Worm (Caenorhabditis elegans) whole organism, midembryonic: ENCODE data around the gene alh-6.
A peak's percentile ranks its signal among the peaks of the same experiment; 100 is the strongest.

ENCODE experiments used
- T22C8.4 ChIP-seq: fragments of 200-800 bp; sonication (Bioruptor generic); IDR thresholded peaks from 2 replicates; pipeline ENCODE4 v1.3.6; 2022; ENCODE audit warnings: missing genetic modification characterization, missing compliant biosample characterization
- cog-1 ChIP-seq: sonication (generic microtip); optimal IDR thresholded peaks from 2 replicates; lab custom pipeline; 2016; ENCODE audit warnings: missing genetic modification characterization, missing compliant biosample characterization
- flt-1 ChIP-seq: fragments of 200-800 bp; sonication (Bioruptor generic); IDR thresholded peaks from 2 replicates; pipeline ENCODE4 v1.3.6; 2022; ENCODE audit warnings: missing genetic modification characterization, missing compliant biosample characterization
- klf-2 ChIP-seq: fragments of 200-800 bp; sonication (Bioruptor generic); conservative IDR thresholded peaks from 2 replicates; pipeline ENCODE4 v1.3.6; 2022; ENCODE audit warnings: missing genetic modification reagents, missing genetic modification characterization, missing compliant biosample characterization
- med-1 ChIP-seq: sonication (generic microtip); optimal IDR thresholded peaks from 2 replicates; lab custom pipeline; 2017; ENCODE audit warnings: missing genetic modification characterization, mild to moderate bottlenecking, missing compliant biosample characterization, antibody characterized with exemption, missing genetic modification reagents; ENCODE audit not compliant: insufficient read depth
- ref-1 ChIP-seq: fragments of 200-800 bp; sonication (Bioruptor generic); conservative IDR thresholded peaks from 2 replicates; pipeline ENCODE4 v1.3.6; 2022; ENCODE audit warnings: missing genetic modification reagents, missing genetic modification characterization, missing compliant biosample characterization
- tab-1 ChIP-seq: fragments of 200-800 bp; sonication (Bioruptor generic); IDR thresholded peaks from 2 replicates; pipeline ENCODE4 v1.3.6; 2022; ENCODE audit warnings: missing genetic modification characterization, missing compliant biosample characterization
- ztf-23 ChIP-seq: fragments of 200-800 bp; sonication (Bioruptor generic); IDR thresholded peaks from 2 replicates; pipeline ENCODE4 v1.3.6; 2022; ENCODE audit warnings: missing genetic modification reagents, missing genetic modification characterization, missing compliant biosample characterization
- ztf-29 ChIP-seq: fragments of 200-800 bp; sonication (Bioruptor generic); IDR thresholded peaks from 2 replicates; pipeline ENCODE4 v1.3.6; 2022; ENCODE audit warnings: missing genetic modification reagents, missing genetic modification characterization, missing compliant biosample characterization

The alh-6 gene

ce11 chrII:1309892-1310516, at the start of gene alh-6, which contains the start of gene fcho-1:
alh-6 (minus strand) TSS chrII:1310133.
fcho-1 (plus strand) TSS chrII:1310515.
- TF ChIP-seq T22C8.4 (GFP tag; lab: Robert Waterston, UW) (no peak), cog-1 (tag; lab: Kevin White, UChicago) (no peak), ref-1 (GFP tag; lab: Robert Waterston, UW) (no peak), ztf-23 (no peak), tab-1 (GFP tag; lab: Robert Waterston, UW) (no peak), flt-1 (GFP tag; lab: Robert Waterston, UW) (no peak), klf-2 (GFP tag; lab: Robert Waterston, UW) (no peak), med-1 (GFP tag; lab: Kevin White, UChicago) (no peak)

ce11 chrII:1357905-1358304, 48.0 kb upstream of the alh-6 start, which contains the start of gene C13A10.2:
C13A10.2 (minus strand) TSS chrII:1358005.
- TF ChIP-seq med-1 (GFP tag; lab: Kevin White, UChicago) (no peak), tab-1 (GFP tag; lab: Robert Waterston, UW) (no peak), ztf-29 (no peak), T22C8.4 (GFP tag; lab: Robert Waterston, UW) (no peak), ref-1 (GFP tag; lab: Robert Waterston, UW) (no peak), flt-1 (GFP tag; lab: Robert Waterston, UW) (no peak), ztf-23 (no peak), klf-2 (GFP tag; lab: Robert Waterston, UW) (no peak), cog-1 (tag; lab: Kevin White, UChicago) (no peak)

DNA sequence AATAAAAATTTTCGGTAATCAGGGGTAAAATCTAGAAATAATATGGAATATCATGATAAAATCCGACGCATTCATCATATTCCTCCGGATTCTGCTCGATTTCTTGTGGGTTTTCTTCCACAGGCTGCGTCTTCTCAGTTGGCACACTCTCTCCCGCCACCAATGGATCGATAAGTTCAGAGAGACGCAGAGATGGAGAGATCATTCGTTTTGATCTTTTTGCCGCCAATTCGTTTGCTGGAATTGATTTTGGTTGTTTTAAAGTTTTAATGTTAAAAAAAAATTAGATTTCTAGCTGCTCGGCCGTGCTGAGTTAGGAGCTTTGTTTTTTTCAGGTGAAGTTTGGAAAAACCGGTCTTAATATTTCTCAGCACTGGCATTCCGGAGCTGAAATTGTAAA, 47.3 kb upstream of the alh-6 start:
- no peak for TF ChIP-seq tab-1 (GFP tag; lab: Robert Waterston, UW)
- TF ChIP-seq cog-1 (tag; lab: Kevin White, UChicago): no peak
- no peak for TF ChIP-seq ztf-29
- TF ChIP-seq ztf-23: no peak
- TF ChIP-seq T22C8.4 (GFP tag; lab: Robert Waterston, UW): no peak
- TF ChIP-seq klf-2 (GFP tag; lab: Robert Waterston, UW): no peak
- TF ChIP-seq ref-1 (GFP tag; lab: Robert Waterston, UW): no peak

ce11 chrII:1355480-1355879, 45.5 kb upstream of the alh-6 start, which contains the start of gene C13A10.1:
C13A10.1 (minus strand) TSS chrII:1355649.
- TF ChIP-seq klf-2 (GFP tag; lab: Robert Waterston, UW) (no peak), ztf-23 (no peak), T22C8.4 (GFP tag; lab: Robert Waterston, UW) (no peak), med-1 (GFP tag; lab: Kevin White, UChicago) (no peak), ztf-29 (no peak), ref-1 (GFP tag; lab: Robert Waterston, UW) (no peak), flt-1 (GFP tag; lab: Robert Waterston, UW) (no peak), cog-1 (tag; lab: Kevin White, UChicago) (no peak), tab-1 (GFP tag; lab: Robert Waterston, UW) (no peak)

- TF ChIP-seq flt-1 (GFP tag; lab: Robert Waterston, UW) (no peak), ztf-29 (no peak), med-1 (GFP tag; lab: Kevin White, UChicago) (no peak), cog-1 (tag; lab: Kevin White, UChicago) (no peak), T22C8.4 (GFP tag; lab: Robert Waterston, UW) (no peak), ztf-23 (no peak), tab-1 (GFP tag; lab: Robert Waterston, UW) (no peak), klf-2 (GFP tag; lab: Robert Waterston, UW) (no peak), ref-1 (GFP tag; lab: Robert Waterston, UW) (no peak)
Measured at ce11 chrII:1344524-1345119, 34.7 kb upstream of the alh-6 start.

- no peak for TF ChIP-seq T22C8.4 (GFP tag; lab: Robert Waterston, UW)
- no peak for TF ChIP-seq ztf-23
- TF ChIP-seq ref-1 (GFP tag; lab: Robert Waterston, UW): no peak
- TF ChIP-seq cog-1 (tag; lab: Kevin White, UChicago): no peak
- TF ChIP-seq flt-1 (GFP tag; lab: Robert Waterston, UW): no peak
- TF ChIP-seq tab-1 (GFP tag; lab: Robert Waterston, UW): no peak
- no peak for TF ChIP-seq klf-2 (GFP tag; lab: Robert Waterston, UW)
- TF ChIP-seq med-1 (GFP tag; lab: Kevin White, UChicago): no peak
- TF ChIP-seq ztf-29: no peak
Measured at ce11 chrII:1343748-1344147, 33.8 kb upstream of the alh-6 start.

DNA sequence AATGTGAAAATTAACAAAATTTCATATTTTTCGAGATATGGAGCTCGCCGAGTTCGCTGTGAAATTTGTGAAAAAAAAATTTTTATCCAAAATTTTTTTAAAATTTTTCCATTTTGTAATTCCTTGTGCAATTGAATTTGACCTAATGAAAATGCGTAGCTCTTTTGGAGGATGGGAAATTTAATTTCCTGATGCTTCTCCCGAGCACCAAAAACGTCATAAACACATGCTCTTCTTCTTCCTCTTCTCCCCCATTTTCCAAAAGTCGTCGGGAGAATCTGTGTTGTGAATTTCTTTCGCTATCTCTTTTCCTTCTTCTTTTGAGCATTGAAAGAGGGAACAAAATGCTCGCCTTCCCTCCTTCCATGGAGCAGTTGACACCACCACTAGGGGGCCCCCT, 31.5 kb upstream of the alh-6 start:
- TF ChIP-seq tab-1 (GFP tag; lab: Robert Waterston, UW) (no peak), ztf-23 (no peak), klf-2 (GFP tag; lab: Robert Waterston, UW) (no peak), ref-1 (GFP tag; lab: Robert Waterston, UW) (no peak), ztf-29 (no peak), cog-1 (tag; lab: Kevin White, UChicago) (no peak), flt-1 (GFP tag; lab: Robert Waterston, UW) (no peak), med-1 (GFP tag; lab: Kevin White, UChicago) (no peak), T22C8.4 (GFP tag; lab: Robert Waterston, UW) (no peak)

DNA sequence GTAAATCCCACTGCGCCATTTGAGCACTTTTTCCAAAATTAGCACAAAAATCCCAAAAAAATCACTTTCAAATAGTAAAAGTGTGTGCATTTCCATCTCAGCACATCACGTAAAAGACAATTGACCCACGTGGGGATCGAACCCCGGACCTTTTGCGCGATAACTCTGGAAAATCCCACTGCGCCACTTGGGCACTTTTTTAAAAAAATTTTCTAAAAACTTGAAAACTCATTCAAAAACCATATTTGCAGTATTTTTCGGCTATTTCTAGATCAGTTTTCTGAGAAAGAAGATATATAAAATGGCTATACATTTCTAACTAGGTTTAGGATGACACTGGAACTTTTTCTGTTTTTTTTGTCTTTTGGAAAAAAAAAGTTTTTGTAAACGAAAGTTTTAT, 30.1 kb upstream of the alh-6 start:
- TF ChIP-seq med-1 (GFP tag; lab: Kevin White, UChicago) (no peak), tab-1 (GFP tag; lab: Robert Waterston, UW) (no peak), flt-1 (GFP tag; lab: Robert Waterston, UW) (no peak), ztf-23 (no peak), ztf-29 (no peak), ref-1 (GFP tag; lab: Robert Waterston, UW) (no peak), cog-1 (tag; lab: Kevin White, UChicago) (no peak), T22C8.4 (GFP tag; lab: Robert Waterston, UW) (no peak)

- TF ChIP-seq tab-1 (GFP tag; lab: Robert Waterston, UW): 0 out of 2 replicates have a peak, but pooled peaks have one; percentile 57
- no peak for TF ChIP-seq klf-2 (GFP tag; lab: Robert Waterston, UW)
- 0 out of 2 replicates have a peak, but pooled peaks have one; percentile 10 for TF ChIP-seq ztf-23
Measured at ce11 chrII:1338196-1338595, 28.3 kb upstream of the alh-6 start.
